Fruit fly (Drosophila melanogaster): ENCODE data around the gene MtnA.

- TF ChIP-seq psq (optimal IDR thresholded peaks at IDR 0.05) (no peak), usp (GFP tag; optimal IDR thresholded peaks at IDR 0.05) (no peak), pan (optimal IDR thresholded peaks at IDR 0.05) (no peak), CG8478 (optimal IDR thresholded peaks at IDR 0.05) (no peak)
These were observed 44.4 kb downstream of the MtnA start, which contains the start of gene side-VII for dm6 chr3R:9739793-9740192.
